Worm (Caenorhabditis elegans): ENCODE measurements around the gene apt-9.

DNA sequence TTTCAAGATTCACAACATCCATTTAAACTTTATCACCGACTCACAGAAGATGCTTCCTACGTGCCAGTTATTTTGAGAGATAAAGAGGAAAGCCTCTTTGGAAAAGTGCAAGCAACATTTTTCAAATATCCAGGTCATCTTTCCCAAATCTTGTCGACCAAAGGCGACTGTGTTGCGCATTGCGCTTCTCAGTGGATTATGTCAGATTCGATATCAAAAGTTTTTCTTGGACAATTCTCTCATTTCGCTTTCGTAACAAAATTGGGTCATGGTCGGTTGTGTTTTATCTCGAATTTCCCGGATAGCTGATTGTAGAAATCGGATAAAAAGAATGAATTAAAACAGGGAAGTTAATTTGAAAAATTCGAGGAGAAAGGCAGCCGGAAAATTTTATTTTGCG lies 1.1 kb upstream of the apt-9 start:
- TF ChIP-seq nhr-28 (tag; optimal IDR thresholded peaks at IDR 0.05) (no peak), nhr-20 (tag; optimal IDR thresholded peaks at IDR 0.05) (no peak), ceh-82 (tag; optimal IDR thresholded peaks at IDR 0.05) (no peak), zag-1 (tag; optimal IDR thresholded peaks at IDR 0.05) (no peak)
